Worm (Caenorhabditis elegans) whole organism, L2 larva: ENCODE measurements around the gene rga-1.

Source experiments
- alr-1 ChIP-seq: fragments of 150-350 bp; optimal IDR thresholded peaks from 2 replicates; lab custom pipeline; 2014; ENCODE audit warnings: missing biosample characterization, missing genetic modification characterization
- elt-3 ChIP-seq: sonication (generic microtip); optimal IDR thresholded peaks from 2 replicates; lab custom pipeline; 2017; ENCODE audit warnings: missing biosample characterization, missing genetic modification characterization
- lin-13 ChIP-seq: fragments of 150-350 bp; optimal IDR thresholded peaks from 2 replicates; lab custom pipeline; 2014; ENCODE audit warnings: missing biosample characterization, missing genetic modification reagents, missing genetic modification characterization
- lin-39 ChIP-seq: fragments of 150-350 bp; optimal IDR thresholded peaks from 2 replicates; lab custom pipeline; 2014; ENCODE audit warnings: missing biosample characterization, missing genetic modification reagents, missing genetic modification characterization
- unc-62 ChIP-seq: fragments of 150-350 bp; optimal IDR thresholded peaks from 2 replicates; lab custom pipeline; 2014; ENCODE audit warnings: missing biosample characterization, missing genetic modification reagents, missing genetic modification characterization
- zag-1 ChIP-seq: fragments of 150-350 bp; optimal IDR thresholded peaks from 2 replicates; lab custom pipeline; 2014; ENCODE audit warnings: missing biosample characterization, missing genetic modification characterization
- ztf-4 ChIP-seq: fragments of 150-350 bp; optimal IDR thresholded peaks from 2 replicates; lab custom pipeline; 2014; ENCODE audit warnings: missing biosample characterization, missing genetic modification characterization

DNA sequence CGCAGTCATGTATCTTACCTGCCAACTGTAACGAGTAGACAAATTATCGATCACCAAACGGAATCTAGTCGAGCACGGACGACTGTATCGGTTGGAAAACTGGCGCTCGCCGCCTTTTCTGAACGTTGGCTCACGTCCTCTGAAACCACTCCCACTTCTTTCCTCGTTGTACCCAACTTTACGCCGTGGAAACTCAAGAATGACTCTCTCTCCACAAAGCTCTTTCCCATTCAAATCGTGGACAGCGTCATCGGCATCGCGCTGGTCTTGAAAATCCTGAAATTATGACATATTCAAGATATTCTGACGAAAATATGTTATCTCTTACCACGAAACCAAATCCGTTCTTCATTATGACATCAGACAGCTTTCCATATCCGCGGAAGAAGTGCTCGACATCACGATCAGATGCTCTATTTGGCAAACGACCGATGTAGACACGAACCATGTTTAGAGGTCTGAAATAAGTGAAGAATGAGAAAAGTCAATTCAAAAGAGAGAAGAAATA lies 12.1 kb upstream of the rga-1 start, which contains the start of gene rsp-2:
- TF ChIP-seq lin-39 (tag; lab: Kevin White, UChicago) (no peak), lin-13 (GFP tag; lab: Kevin White, UChicago) (no peak), elt-3 (tag; lab: Kevin White, UChicago) (no peak), zag-1 (tag; lab: Kevin White, UChicago) (no peak), unc-62 (GFP tag; lab: Kevin White, UChicago) (no peak), alr-1 (no peak), ztf-4 (no peak)
